Fruit fly (Drosophila melanogaster): Measurements from ENCODE around the gene CG10347.

- TF ChIP-seq CG12605 (GFP tag; IDR thresholded peaks at IDR 0.05), result no peak
- no peak for TF ChIP-seq CG34367 (tag; optimal IDR thresholded peaks at IDR 0.05)
- no peak for TF ChIP-seq Pif1B (GFP tag; optimal IDR thresholded peaks at IDR 0.05)
- TF ChIP-seq rn (GFP tag; IDR thresholded peaks at IDR 0.05), result no peak
These were observed 14.1 kb upstream of the CG10347 start, which contains the start of the genes Nrd1 and CG1847 for dm6 chrX:11868866-11869265.
